Worm (Caenorhabditis elegans) whole organism, early embryonic: ENCODE results near the gene ncs-3.

ENCODE experiments used
- B0310.2 ChIP-seq: sonication (generic microtip); optimal IDR thresholded peaks from 2 replicates; lab custom pipeline; 2016; ENCODE audit warnings: mild to moderate bottlenecking, missing genetic modification characterization, missing compliant biosample characterization
- ama-1 ChIP-seq: fragments of 150-350 bp; optimal IDR thresholded peaks from 2 replicates; lab custom pipeline; 2014
- ets-7 ChIP-seq: sonication (generic microtip); optimal IDR thresholded peaks from 2 replicates; lab custom pipeline; 2016; ENCODE audit warnings: missing genotype, missing genetic modification characterization, missing compliant biosample characterization
- flt-1 ChIP-seq: fragments of 200-800 bp; sonication (Bioruptor generic); IDR thresholded peaks from 2 replicates; pipeline ENCODE4 v1.3.6; 2022; ENCODE audit warnings: missing genetic modification characterization, missing compliant biosample characterization
- hmbx-1 ChIP-seq: sonication (generic microtip); optimal IDR thresholded peaks from 2 replicates; lab custom pipeline; 2016; ENCODE audit warnings: mild to moderate bottlenecking, missing genetic modification characterization, missing compliant biosample characterization
- hmg-4 ChIP-seq: fragments of 200-800 bp; sonication (Bioruptor generic); optimal IDR thresholded peaks from 2 replicates; lab custom pipeline; 2018; ENCODE audit warnings: mild to moderate bottlenecking, missing genetic modification characterization, missing compliant biosample characterization
- pes-1 ChIP-seq: fragments of 200-800 bp; sonication (Bioruptor generic); IDR thresholded peaks from 2 replicates; pipeline ENCODE4 v1.3.6; 2022; ENCODE audit warnings: missing genetic modification reagents, missing genetic modification characterization, missing compliant biosample characterization
- scrt-1 ChIP-seq: fragments of 200-800 bp; sonication (Bioruptor generic); IDR thresholded peaks from 2 replicates; pipeline ENCODE4 v1.3.6; 2022; ENCODE audit warnings: missing genetic modification characterization, missing compliant biosample characterization
- tbx-37 ChIP-seq: fragments of 200-800 bp; sonication (Bioruptor generic); conservative IDR thresholded peaks from 2 replicates; pipeline ENCODE4 v1.3.6; 2022; ENCODE audit warnings: missing genetic modification reagents, missing genetic modification characterization, missing compliant biosample characterization
- tra-4 ChIP-seq: sonication (generic microtip); optimal IDR thresholded peaks from 2 replicates; lab custom pipeline; 2017; ENCODE audit warnings: missing genetic modification characterization, missing compliant biosample characterization

- TF ChIP-seq flt-1, result no peak
- TF ChIP-seq ama-1 (lab: Kevin White, UChicago), result no peak
- TF ChIP-seq hmg-4 (GFP tag; lab: Kevin White, UChicago), result peak; percentile 79
- no peak for TF ChIP-seq scrt-1
- no peak for TF ChIP-seq hmbx-1
- TF ChIP-seq tra-4 (tag; lab: Kevin White, UChicago), result no peak
- no peak for TF ChIP-seq tbx-37 (GFP tag; lab: Robert Waterston, UW)
- no peak for TF ChIP-seq B0310.2 (tag; lab: Kevin White, UChicago)
- TF ChIP-seq pes-1, result no peak
- TF ChIP-seq ets-7 (tag; lab: Kevin White, UChicago), result no peak
These were observed 32.0 kb upstream of the ncs-3 start for ce11 chrX:1021835-1022311.
